Worm (Caenorhabditis elegans): ENCODE results near the gene nspg-10.

nspg-10 gene

ce11 chrIV:4605608-4606007 lies at the start of gene nspg-10:
Gene nspg-10, plus strand, starts transcription at chrIV:4605786.
- no peak for TF ChIP-seq dao-5 (tag; optimal IDR thresholded peaks at IDR 0.05)
- TF ChIP-seq him-1 (tag; optimal IDR thresholded peaks at IDR 0.05), result no peak
- no peak for TF ChIP-seq W03F9.2 (tag; optimal IDR thresholded peaks at IDR 0.05)

ce11 chrIV:4557130-4557529 lies 48.5 kb upstream of the nspg-10 start:
- TF ChIP-seq W03F9.2 (tag; optimal IDR thresholded peaks at IDR 0.05), result no peak
- no peak for TF ChIP-seq dao-5 (tag; optimal IDR thresholded peaks at IDR 0.05)
- TF ChIP-seq him-1 (tag; optimal IDR thresholded peaks at IDR 0.05), result no peak

ce11 chrIV:4557731-4558130 lies 47.9 kb upstream of the nspg-10 start:
- TF ChIP-seq dao-5 (tag; optimal IDR thresholded peaks at IDR 0.05), result no peak
- TF ChIP-seq W03F9.2 (tag; optimal IDR thresholded peaks at IDR 0.05), result no peak
- TF ChIP-seq him-1 (tag; optimal IDR thresholded peaks at IDR 0.05), result no peak

- TF ChIP-seq him-1 (tag; optimal IDR thresholded peaks at IDR 0.05) (no peak), W03F9.2 (tag; optimal IDR thresholded peaks at IDR 0.05) (no peak), dao-5 (tag; optimal IDR thresholded peaks at IDR 0.05) (no peak)
Observed at ce11 chrIV:4559160-4559559, 46.4 kb upstream of the nspg-10 start.

ce11 chrIV:4562599-4563116 lies 42.9 kb upstream of the nspg-10 start, which contains the start of gene igeg-1:
Gene igeg-1, plus strand, starts transcription at chrIV:4562649.
- no peak for TF ChIP-seq him-1 (tag; optimal IDR thresholded peaks at IDR 0.05)
- no peak for TF ChIP-seq W03F9.2 (tag; optimal IDR thresholded peaks at IDR 0.05)
- TF ChIP-seq dao-5 (tag; optimal IDR thresholded peaks at IDR 0.05), result no peak

ce11 chrIV:4564541-4564940 lies 41.0 kb upstream of the nspg-10 start:
- TF ChIP-seq him-1 (tag; optimal IDR thresholded peaks at IDR 0.05), result no peak
- no peak for TF ChIP-seq dao-5 (tag; optimal IDR thresholded peaks at IDR 0.05)
- no peak for TF ChIP-seq W03F9.2 (tag; optimal IDR thresholded peaks at IDR 0.05)

ce11 chrIV:4565882-4566281 lies 39.7 kb upstream of the nspg-10 start:
- TF ChIP-seq dao-5 (tag; optimal IDR thresholded peaks at IDR 0.05), result no peak
- TF ChIP-seq him-1 (tag; optimal IDR thresholded peaks at IDR 0.05), result no peak
- no peak for TF ChIP-seq W03F9.2 (tag; optimal IDR thresholded peaks at IDR 0.05)

ce11 chrIV:4567343-4567742 lies 38.2 kb upstream of the nspg-10 start, which contains the start of gene F28E10.4:
Gene F28E10.4, minus strand, starts transcription at chrIV:4567443.
- TF ChIP-seq him-1 (tag; optimal IDR thresholded peaks at IDR 0.05), result no peak
- no peak for TF ChIP-seq dao-5 (tag; optimal IDR thresholded peaks at IDR 0.05)
- TF ChIP-seq W03F9.2 (tag; optimal IDR thresholded peaks at IDR 0.05), result no peak

ce11 chrIV:4568402-4568891 lies 37.1 kb upstream of the nspg-10 start, which contains the start of gene F28E10.1:
Gene F28E10.1, plus strand, starts transcription at chrIV:4568841.
- TF ChIP-seq him-1 (tag; optimal IDR thresholded peaks at IDR 0.05) (no peak), W03F9.2 (tag; optimal IDR thresholded peaks at IDR 0.05) (no peak), dao-5 (tag; optimal IDR thresholded peaks at IDR 0.05) (no peak)

ce11 chrIV:4570599-4570998 lies 35.0 kb upstream of the nspg-10 start:
- peak; percentile 62 for TF ChIP-seq him-1 (tag; optimal IDR thresholded peaks at IDR 0.05)
- no peak for TF ChIP-seq dao-5 (tag; optimal IDR thresholded peaks at IDR 0.05)

ce11 chrIV:4574051-4574450 lies 31.5 kb upstream of the nspg-10 start:
- TF ChIP-seq him-1 (tag; optimal IDR thresholded peaks at IDR 0.05), result no peak
- TF ChIP-seq dao-5 (tag; optimal IDR thresholded peaks at IDR 0.05), result no peak
- no peak for TF ChIP-seq W03F9.2 (tag; optimal IDR thresholded peaks at IDR 0.05)

ce11 chrIV:4576847-4577246 lies 28.7 kb upstream of the nspg-10 start:
- TF ChIP-seq dao-5 (tag; optimal IDR thresholded peaks at IDR 0.05), result no peak

ce11 chrIV:4579472-4579871 lies 26.1 kb upstream of the nspg-10 start:
- no peak for TF ChIP-seq W03F9.2 (tag; optimal IDR thresholded peaks at IDR 0.05)
- no peak for TF ChIP-seq dao-5 (tag; optimal IDR thresholded peaks at IDR 0.05)
- no peak for TF ChIP-seq him-1 (tag; optimal IDR thresholded peaks at IDR 0.05)

ce11 chrIV:4585991-4586390 lies 19.6 kb upstream of the nspg-10 start:
- TF ChIP-seq W03F9.2 (tag; optimal IDR thresholded peaks at IDR 0.05), result no peak
- no peak for TF ChIP-seq dao-5 (tag; optimal IDR thresholded peaks at IDR 0.05)
- TF ChIP-seq him-1 (tag; optimal IDR thresholded peaks at IDR 0.05), result no peak

- no peak for TF ChIP-seq W03F9.2 (tag; optimal IDR thresholded peaks at IDR 0.05)
- no peak for TF ChIP-seq him-1 (tag; optimal IDR thresholded peaks at IDR 0.05)
- no peak for TF ChIP-seq dao-5 (tag; optimal IDR thresholded peaks at IDR 0.05)
Observed at ce11 chrIV:4587532-4587931, 18.1 kb upstream of the nspg-10 start.

Data from whole organism, L4/young adult.